Fruit fly (Drosophila melanogaster) whole organism, embryonic: Measurements from ENCODE around the gene Dpm1.

ENCODE experiments used
- Abd-B ChIP-seq: fragments of 200-800 bp; sonication (Bioruptor generic); optimal IDR thresholded peaks from 2 replicates; lab custom pipeline; 2018; ENCODE audit warnings: missing biosample characterization, mild to moderate bottlenecking, missing genetic modification characterization, moderate library complexity
- CG10366 ChIP-seq: fragments of 200-800 bp; sonication (Bioruptor generic); IDR thresholded peaks from 2 replicates; pipeline ENCODE4 v1.3.6; 2022; ENCODE audit warnings: missing biosample characterization, missing genetic modification characterization
- CG10565 ChIP-seq: fragments of 200-800 bp; sonication (Bioruptor generic); optimal IDR thresholded peaks from 3 replicates; lab custom pipeline; 2016; ENCODE audit warnings: missing biosample characterization, mild to moderate bottlenecking, missing genetic modification characterization
- CG11504 ChIP-seq: fragments of 200-800 bp; sonication (Bioruptor generic); optimal IDR thresholded peaks from 3 replicates; lab custom pipeline; 2019; ENCODE audit warnings: missing biosample characterization, mild to moderate bottlenecking, missing genetic modification characterization, moderate library complexity
- CG13123 ChIP-seq: fragments of 200-800 bp; sonication (Bioruptor generic); optimal IDR thresholded peaks from 2 replicates; lab custom pipeline; 2016; ENCODE audit warnings: missing biosample characterization, missing genetic modification characterization
- CG14050 ChIP-seq: fragments of 200-800 bp; sonication (Bioruptor generic); IDR thresholded peaks from 3 replicates; pipeline ENCODE4 v1.3.6; 2022; ENCODE audit warnings: missing biosample characterization, missing genetic modification characterization
- CG14710 ChIP-seq: fragments of 200-800 bp; sonication (Bioruptor generic); optimal IDR thresholded peaks from 3 replicates; lab custom pipeline; 2019; ENCODE audit warnings: missing biosample characterization, mild to moderate bottlenecking, missing genetic modification characterization, moderate library complexity
- CG1529 ChIP-seq: fragments of 200-800 bp; sonication (Bioruptor generic); optimal IDR thresholded peaks from 3 replicates; lab custom pipeline; 2018; ENCODE audit warnings: missing biosample characterization, missing genetic modification characterization
- CG1792 ChIP-seq: fragments of 200-800 bp; sonication (Bioruptor generic); optimal IDR thresholded peaks from 2 replicates; lab custom pipeline; 2016; ENCODE audit warnings: missing biosample characterization, missing genetic modification characterization
- CG18599 ChIP-seq: fragments of 200-800 bp; sonication (Bioruptor generic); optimal IDR thresholded peaks from 3 replicates; lab custom pipeline; 2017; ENCODE audit warnings: missing biosample characterization, missing genetic modification characterization, mild to moderate bottlenecking, moderate library complexity, missing genetic modification reagents
- CG3407 ChIP-seq: fragments of 200-800 bp; sonication (Bioruptor generic); optimal IDR thresholded peaks from 2 replicates; lab custom pipeline; 2018; ENCODE audit warnings: missing biosample characterization, mild to moderate bottlenecking, missing genetic modification characterization
- CG3726 ChIP-seq: fragments of 200-800 bp; sonication (Bioruptor generic); IDR thresholded peaks from 3 replicates; pipeline ENCODE4, ENCODE4 v1.3.6; 2022; ENCODE audit warnings: missing biosample characterization, missing genetic modification characterization
- CG4360 ChIP-seq: fragments of 200-800 bp; sonication (Bioruptor generic); IDR thresholded peaks from 2 replicates; pipeline ENCODE4 v1.3.6; 2022; ENCODE audit warnings: missing biosample characterization, missing genetic modification characterization
- CG4424 ChIP-seq: fragments of 200-800 bp; sonication (Bioruptor generic); optimal IDR thresholded peaks from 3 replicates; lab custom pipeline; 2016; ENCODE audit warnings: missing biosample characterization, missing genetic modification characterization
- CG6854 ChIP-seq: fragments of 200-800 bp; sonication (Bioruptor generic); optimal IDR thresholded peaks from 3 replicates; lab custom pipeline; 2017; ENCODE audit warnings: missing biosample characterization, mild to moderate bottlenecking, missing genetic modification characterization
- D ChIP-seq, 2 experiments: fragments of 200-800 bp in 1 of 2; fragments of >200 bp in 1 of 2; sonication (Bioruptor generic) in 1 of 2; optimal IDR thresholded peaks; 2 replicates in 1 of 2; 3 replicates in 1 of 2; lab custom pipeline; 2017; ENCODE audit warnings: mild to moderate bottlenecking in 1 of 2, missing biosample characterization in 1 of 2, missing genetic modification characterization in 1 of 2, missing genetic modification reagents in 1 of 2
- Dek ChIP-seq: fragments of 200-800 bp; sonication (Bioruptor generic); optimal IDR thresholded peaks from 3 replicates; lab custom pipeline; 2019; ENCODE audit warnings: missing biosample characterization, mild to moderate bottlenecking, missing genetic modification characterization, moderate library complexity
- Dll ChIP-seq: fragments of 200-800 bp; sonication (Bioruptor generic); IDR thresholded peaks from 4 replicates; pipeline ENCODE4 v1.3.6; 2022; ENCODE audit warnings: missing biosample characterization, missing genetic modification characterization; ENCODE audit not compliant: partially characterized antibody
- Dref ChIP-seq: fragments of 200-800 bp; sonication (Bioruptor generic); IDR thresholded peaks from 2 replicates; pipeline ENCODE4 v1.3.6; 2022; ENCODE audit warnings: missing biosample characterization, missing genetic modification characterization
- Eip74EF ChIP-seq, 2 experiments: fragments of 200-800 bp in 1 of 2; fragments of >200 bp in 1 of 2; sonication (Bioruptor generic) in 1 of 2; optimal IDR thresholded peaks; 2 replicates each; lab custom pipeline; 2017 to 2019; ENCODE audit warnings: missing biosample characterization in 2 of 2, missing genetic modification characterization in 2 of 2, mild to moderate bottlenecking in 1 of 2, moderate library complexity in 1 of 2
- Gsc ChIP-seq: fragments of 200-800 bp; sonication (Bioruptor generic); IDR thresholded peaks from 2 replicates; pipeline ENCODE4 v1.3.6; 2022; ENCODE audit warnings: missing biosample characterization, missing genetic modification characterization
- Gug ChIP-seq: fragments of 200-800 bp; sonication (Bioruptor generic); IDR thresholded peaks from 4 replicates; pipeline ENCODE4 v1.3.6; 2022; ENCODE audit warnings: missing biosample characterization, missing genetic modification characterization
- H15 ChIP-seq: fragments of 200-800 bp; sonication (Bioruptor generic); IDR thresholded peaks from 3 replicates; pipeline ENCODE4 v1.3.6; 2022; ENCODE audit warnings: missing biosample characterization, missing genetic modification characterization
- Hr51 ChIP-seq, 2 experiments: fragments of 200-800 bp; sonication (Bioruptor generic); optimal IDR thresholded peaks; 2 replicates in 1 of 2; 3 replicates in 1 of 2; lab custom pipeline; 2016 to 2018; ENCODE audit warnings: missing biosample characterization in 2 of 2, missing genetic modification characterization in 2 of 2, mild to moderate bottlenecking in 1 of 2, moderate library complexity in 1 of 2
- Oaz ChIP-seq: fragments of 200-800 bp; sonication (Bioruptor generic); IDR thresholded peaks from 2 replicates; pipeline ENCODE4 v1.3.6; 2022; ENCODE audit warnings: missing biosample characterization, missing genetic modification characterization
- Oli ChIP-seq: fragments of 200-800 bp; sonication (Bioruptor generic); optimal IDR thresholded peaks from 2 replicates; lab custom pipeline; 2018; ENCODE audit warnings: missing biosample characterization, mild to moderate bottlenecking, missing genetic modification characterization, moderate library complexity
- Rx ChIP-seq: fragments of 200-800 bp; sonication (Bioruptor generic); IDR thresholded peaks from 2 replicates; pipeline ENCODE4 v1.3.6; 2022; ENCODE audit warnings: missing biosample characterization, missing genetic modification characterization
- Sox100B ChIP-seq: fragments of 200-800 bp; sonication (Bioruptor generic); optimal IDR thresholded peaks from 3 replicates; lab custom pipeline; 2018; ENCODE audit warnings: missing biosample characterization, mild to moderate bottlenecking, missing genetic modification characterization
- Ssrp ChIP-seq: fragments of 200-800 bp; sonication (Bioruptor generic); optimal IDR thresholded peaks from 2 replicates; lab custom pipeline; 2018; ENCODE audit warnings: missing biosample characterization, mild to moderate bottlenecking, missing genetic modification characterization, moderate library complexity
- ash1 ChIP-seq: fragments of 200-800 bp; sonication (Bioruptor generic); optimal IDR thresholded peaks from 2 replicates; lab custom pipeline; 2018; ENCODE audit warnings: missing biosample characterization, mild to moderate bottlenecking, missing genetic modification characterization
- az2 ChIP-seq: fragments of 200-800 bp; sonication (Bioruptor generic); optimal IDR thresholded peaks from 3 replicates; lab custom pipeline; 2016; ENCODE audit warnings: missing biosample characterization, missing genetic modification characterization
- cas ChIP-seq: fragments of 200-800 bp; sonication (Bioruptor generic); IDR thresholded peaks from 2 replicates; pipeline ENCODE4 v1.3.6; 2022; ENCODE audit warnings: missing biosample characterization, missing genetic modification characterization
- chif ChIP-seq, 2 experiments: fragments of 200-800 bp; sonication (Bioruptor generic); optimal IDR thresholded peaks; 3 replicates each; lab custom pipeline; 2016; ENCODE audit warnings: missing biosample characterization in 2 of 2, missing genetic modification characterization in 2 of 2
- exex ChIP-seq: fragments of 200-800 bp; sonication (Bioruptor generic); optimal IDR thresholded peaks from 4 replicates; lab custom pipeline; 2018; ENCODE audit warnings: missing biosample characterization, mild to moderate bottlenecking, missing genetic modification characterization, moderate library complexity
- ftz-f1 ChIP-seq: fragments of 200-800 bp; sonication (Bioruptor generic); optimal IDR thresholded peaks from 2 replicates; lab custom pipeline; 2016; ENCODE audit warnings: missing biosample characterization, missing genetic modification characterization
- gsb-n ChIP-seq: fragments of 200-800 bp; sonication (Bioruptor generic); optimal IDR thresholded peaks from 3 replicates; lab custom pipeline; 2018; ENCODE audit warnings: missing biosample characterization, mild to moderate bottlenecking, missing genetic modification characterization
- hkb ChIP-seq, 2 experiments: fragments of 200-800 bp in 1 of 2; fragments of >200 bp in 1 of 2; sonication (Bioruptor generic) in 1 of 2; IDR thresholded peaks in 1 of 2; optimal IDR thresholded peaks in 1 of 2; 2 replicates each; pipeline versions ENCODE4 v1.3.6 to Lab custom; 2017 to 2022; ENCODE audit warnings: missing biosample characterization in 1 of 2, missing genetic modification characterization in 1 of 2
- ind ChIP-seq: fragments of 200-800 bp; sonication (Bioruptor generic); optimal IDR thresholded peaks from 3 replicates; lab custom pipeline; 2016; ENCODE audit warnings: missing biosample characterization, missing genetic modification characterization
- mirr ChIP-seq: fragments of 200-800 bp; sonication (Bioruptor generic); optimal IDR thresholded peaks from 3 replicates; lab custom pipeline; 2018; ENCODE audit warnings: missing biosample characterization, mild to moderate bottlenecking, missing genetic modification characterization
- odd ChIP-seq: fragments of 200-800 bp; sonication (Bioruptor generic); optimal IDR thresholded peaks from 2 replicates; lab custom pipeline; 2017; ENCODE audit warnings: missing biosample characterization, mild to moderate bottlenecking, missing genetic modification characterization
- phol ChIP-seq: fragments of 200-800 bp; sonication (Bioruptor generic); optimal IDR thresholded peaks from 3 replicates; lab custom pipeline; 2018; ENCODE audit warnings: missing biosample characterization, mild to moderate bottlenecking, missing genetic modification characterization, moderate library complexity
- run ChIP-seq: fragments of 200-800 bp; sonication (Bioruptor generic); optimal IDR thresholded peaks from 3 replicates; lab custom pipeline; 2018; ENCODE audit warnings: missing biosample characterization, mild to moderate bottlenecking, missing genetic modification characterization
- schlank ChIP-seq: fragments of 200-800 bp; sonication (Bioruptor generic); optimal IDR thresholded peaks from 2 replicates; lab custom pipeline; 2018; ENCODE audit warnings: missing biosample characterization, mild to moderate bottlenecking, missing genetic modification characterization
- sima ChIP-seq: fragments of 200-800 bp; sonication (Bioruptor generic); optimal IDR thresholded peaks from 2 replicates; lab custom pipeline; 2016; ENCODE audit warnings: missing biosample characterization, missing genetic modification characterization
- sqz ChIP-seq: fragments of 200-800 bp; sonication (Bioruptor generic); optimal IDR thresholded peaks from 3 replicates; lab custom pipeline; 2018; ENCODE audit warnings: missing biosample characterization, mild to moderate bottlenecking, missing genetic modification characterization
- ssp ChIP-seq: fragments of 200-800 bp; sonication (Bioruptor generic); IDR thresholded peaks from 2 replicates; pipeline ENCODE4 v1.3.6; 2022; ENCODE audit warnings: missing biosample characterization, missing genetic modification characterization
- tgo ChIP-seq: fragments of 200-800 bp; sonication (Bioruptor generic); IDR thresholded peaks from 3 replicates; pipeline ENCODE4 v1.3.6; 2022; ENCODE audit warnings: missing biosample characterization, missing genetic modification characterization
- yki ChIP-seq: fragments of >200 bp; optimal IDR thresholded peaks from 3 replicates; lab custom pipeline; 2018

The Dpm1 gene

DNA sequence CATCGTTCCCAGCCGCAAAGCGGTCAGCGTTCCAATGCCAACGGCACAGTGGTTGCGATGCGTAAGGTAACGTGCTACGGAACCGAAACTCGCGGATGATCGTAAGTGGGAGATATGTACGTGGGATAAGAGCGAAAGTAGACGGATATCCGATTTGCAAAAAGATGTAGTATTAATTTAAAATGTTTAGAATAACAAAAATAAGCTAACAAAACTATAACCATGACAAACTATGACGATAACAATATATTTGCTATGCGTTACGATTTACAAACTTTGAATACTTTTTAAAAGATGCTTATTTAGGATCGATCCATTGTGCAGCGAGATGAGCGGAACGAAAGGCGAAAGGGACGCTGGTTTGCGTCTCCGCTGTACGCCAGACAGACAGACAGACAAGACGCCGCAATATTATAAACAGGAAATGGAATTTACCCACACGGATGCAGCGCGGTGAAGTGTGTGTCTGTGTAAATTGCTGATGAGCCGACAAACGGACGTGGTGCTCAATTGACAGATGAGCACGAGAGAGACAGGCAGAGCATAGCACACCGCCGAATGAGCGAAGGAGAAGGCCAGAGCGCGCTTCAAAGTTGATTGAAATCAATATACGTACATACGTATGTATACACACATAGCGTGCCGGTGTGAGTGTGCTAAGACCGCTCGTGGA is 49.6 kb upstream of the Dpm1 start (continued):
- TF ChIP-seq Hr51 (GFP tag; optimal IDR thresholded peaks at IDR 0.05; lab: Kevin White, UChicago) (peak; percentile 96 to 97), CG18599 (peak; percentile 97), CG3407 (GFP tag; lab: Kevin White, UChicago) (peak; percentile 85), CG14050 (GFP tag; lab: Robert Waterston, UW) (peak; percentile 90), schlank (tag; lab: Kevin White, UChicago) (peak; percentile 86), sqz (GFP tag; lab: Kevin White, UChicago) (peak; percentile 86), ash1 (GFP tag; lab: Kevin White, UChicago) (no peak), D (optimal IDR thresholded peaks at IDR 0.05; lab: Kevin White, UChicago) (peak; percentile 69), D (GFP tag; optimal IDR thresholded peaks at IDR 0.05; lab: Kevin White, UChicago) (peak; percentile 92), CG13123 (peak; percentile 93), CG3726 (peak; percentile 93; the same call in 2 of the 3 replicates), Eip74EF (GFP tag; optimal IDR thresholded peaks at IDR 0.05; lab: Kevin White, UChicago) (peak in 1 of 2 experiments; percentile 97), H15 (GFP tag; lab: Robert Waterston, UW) (peak; percentile 90), ind (peak; percentile 97), Abd-B (GFP tag; lab: Kevin White, UChicago) (peak; percentile 97), hkb (optimal IDR thresholded peaks at IDR 0.05; lab: Kevin White, UChicago) (peak; percentile 54), hkb (GFP tag; IDR thresholded peaks at IDR 0.05; lab: Robert Waterston, UW) (peak; percentile 94), Oli (tag; lab: Kevin White, UChicago) (peak; percentile 98), CG1792 (peak; percentile 94), CG11504 (tag; lab: Kevin White, UChicago) (peak; percentile 96), Gug (GFP tag; lab: Robert Waterston, UW) (peak; percentile 97), CG6854 (GFP tag; lab: Kevin White, UChicago) (peak; percentile 91), phol (tag; lab: Kevin White, UChicago) (peak; percentile 97), CG10366 (GFP tag; lab: Robert Waterston, UW) (peak; percentile 93), CG4360 (no peak; the same call in 1 of the 2 replicates), Gsc (GFP tag; lab: Robert Waterston, UW) (no peak), exex (tag; lab: Kevin White, UChicago) (peak; percentile 67), ftz-f1 (peak; percentile 82), Sox100B (GFP tag; lab: Kevin White, UChicago) (peak; percentile 97), Rx (peak; percentile 92), Oaz (GFP tag; lab: Robert Waterston, UW) (peak; percentile 86), CG4424 (peak; percentile 98), Dll (GFP tag; lab: Robert Waterston, UW) (no peak), tgo (GFP tag; lab: Robert Waterston, UW) (peak; percentile 92), az2 (GFP tag; lab: Kevin White, UChicago) (peak; percentile 97), yki (lab: Kevin White, UChicago) (peak; percentile 60), gsb-n (tag; lab: Kevin White, UChicago) (peak; percentile 96), sima (GFP tag; lab: Kevin White, UChicago) (peak; percentile 89), ssp (GFP tag; lab: Robert Waterston, UW) (peak; percentile 85), CG1529 (GFP tag; lab: Kevin White, UChicago) (peak; percentile 91), CG14710 (tag; lab: Kevin White, UChicago) (peak; percentile 94), run (tag; lab: Kevin White, UChicago) (peak; percentile 92), Ssrp (tag; lab: Kevin White, UChicago) (peak; percentile 97), odd (GFP tag; lab: Kevin White, UChicago) (peak; percentile 90), mirr (GFP tag; lab: Kevin White, UChicago) (peak; percentile 78), chif (GFP tag; optimal IDR thresholded peaks at IDR 0.05; lab: Kevin White, UChicago) (peak; percentile 96 to 97), CG10565 (peak; percentile 83), Dref (GFP tag; lab: Robert Waterston, UW) (peak; percentile 38; the same call in 1 of the 2 replicates), cas (GFP tag; lab: Robert Waterston, UW) (peak; percentile 74), Dek (tag; lab: Kevin White, UChicago) (peak; percentile 95)
